Fruit fly (Drosophila melanogaster): ENCODE measurements around the gene CG7049.
A peak's percentile ranks its signal among the peaks of the same experiment; 100 is the strongest.

CG7049 gene

dm6 chr3L:223019-223902, 47.2 kb upstream of the CG7049 start, which contains the start of the genes pyx and CG33229 (continued):
- TF ChIP-seq CG7839 (tag; optimal IDR thresholded peaks at IDR 0.05) (peak; percentile 87), salm (tag; optimal IDR thresholded peaks at IDR 0.05) (peak; percentile 28), jumu (GFP tag; optimal IDR thresholded peaks at IDR 0.05) (peak; percentile 70), HLHmδ (GFP tag; optimal IDR thresholded peaks at IDR 0.05) (no peak), zfh2 (GFP tag; optimal IDR thresholded peaks at IDR 0.05) (peak; percentile 94), unc-4 (GFP tag; IDR thresholded peaks at IDR 0.05; ENCODE audit: partially characterized antibody) (0 out of 2 replicates have a peak, but pooled peaks have one; percentile 27), CG12219 (GFP tag; optimal IDR thresholded peaks at IDR 0.05) (peak; percentile 61), otp (GFP tag; IDR thresholded peaks at IDR 0.05) (no peak), knrl (GFP tag; IDR thresholded peaks at IDR 0.05; ENCODE audit: partially characterized antibody) (no peak), E2f1 (GFP tag; IDR thresholded peaks at IDR 0.05) (peak; percentile 75), CG6683 (GFP tag; optimal IDR thresholded peaks at IDR 0.05) (peak; percentile 13), hth (optimal IDR thresholded peaks at IDR 0.05) (no peak), Oli (tag; optimal IDR thresholded peaks at IDR 0.05) (peak; percentile 87), Stat92E (GFP tag; optimal IDR thresholded peaks at IDR 0.05) (no peak), CG31365 (tag; optimal IDR thresholded peaks at IDR 0.05) (peak; percentile 17), caup (GFP tag; optimal IDR thresholded peaks at IDR 0.05; ENCODE audit: severe bottlenecking) (peak; percentile 77), H15 (GFP tag; IDR thresholded peaks at IDR 0.05) (peak; percentile 70; the same call in 1 of the 3 replicates), fru (optimal IDR thresholded peaks at IDR 0.05) (no peak), HLH3B (GFP tag; IDR thresholded peaks at IDR 0.05) (peak; percentile 77; the same call in 1 of the 2 replicates), abd-A (tag; optimal IDR thresholded peaks at IDR 0.05) (no peak), CG14860 (GFP tag; IDR thresholded peaks at IDR 0.05; ENCODE audit: partially characterized antibody) (no peak), Dad (GFP tag; optimal IDR thresholded peaks at IDR 0.05) (peak; percentile 55), HmgD (GFP tag; optimal IDR thresholded peaks at IDR 0.05) (no peak), Rfx (GFP tag; IDR thresholded peaks at IDR 0.05) (peak; percentile 94), stc (GFP tag; IDR thresholded peaks at IDR 0.05) (peak; percentile 72), D (optimal IDR thresholded peaks at IDR 0.05) (no peak), D (GFP tag; optimal IDR thresholded peaks at IDR 0.05) (peak; percentile 76), E2f2 (GFP tag; IDR thresholded peaks at IDR 0.05) (peak; percentile 93), CG7928 (GFP tag; optimal IDR thresholded peaks at IDR 0.05) (peak; percentile 92), CG6175 (GFP tag; IDR thresholded peaks at IDR 0.05) (peak; percentile 61; the same call in 1 of the 3 replicates), Sry-β (GFP tag; optimal IDR thresholded peaks at IDR 0.05) (no peak), pfk (GFP tag; optimal IDR thresholded peaks at IDR 0.05) (no peak), CG8281 (tag; optimal IDR thresholded peaks at IDR 0.05) (peak; percentile 69), CG5953 (GFP tag; IDR thresholded peaks at IDR 0.05) (peak; percentile 69), Dfd (GFP tag; optimal IDR thresholded peaks at IDR 0.05) (no peak), CG13624 (GFP tag; optimal IDR thresholded peaks at IDR 0.05) (peak; percentile 71), CG18476 (GFP tag; optimal IDR thresholded peaks at IDR 0.05) (peak; percentile 100), CG8290 (GFP tag; optimal IDR thresholded peaks at IDR 0.05) (peak; percentile 76), CG8290 (tag; optimal IDR thresholded peaks at IDR 0.05) (peak in 1 of 2 experiments; percentile 90), Hr39 (optimal IDR thresholded peaks at IDR 0.05) (no peak), sens (GFP tag) (peak; percentile 96), CG4424 (GFP tag; optimal IDR thresholded peaks at IDR 0.05) (peak; percentile 89), CG1529 (GFP tag; optimal IDR thresholded peaks at IDR 0.05) (peak; percentile 47), odd (GFP tag; optimal IDR thresholded peaks at IDR 0.05) (peak; percentile 45), CG4820 (GFP tag; optimal IDR thresholded peaks at IDR 0.05) (peak; percentile 81), MTF-1 (GFP tag; optimal IDR thresholded peaks at IDR 0.05; ENCODE audit: borderline replicate concordance) (no peak), Gsc (GFP tag; IDR thresholded peaks at IDR 0.05) (no peak; the same call in 1 of the 2 replicates), Ada2b (GFP tag; IDR thresholded peaks at IDR 0.05) (peak; percentile 71), pho (GFP tag; optimal IDR thresholded peaks at IDR 0.05) (peak; percentile 90), CG1233 (GFP tag; optimal IDR thresholded peaks at IDR 0.05) (peak; percentile 85)
